Worm (Caenorhabditis elegans) whole organism, late embryonic: Measurements from ENCODE around the gene srh-209.

Experiments used
- C08G9.2 ChIP-seq: sonication (generic microtip); optimal IDR thresholded peaks from 2 replicates; lab custom pipeline; 2016; ENCODE audit warnings: mild to moderate bottlenecking, missing genetic modification characterization, moderate library complexity, missing compliant biosample characterization
- F13H6.1 ChIP-seq: sonication (generic microtip); optimal IDR thresholded peaks from 2 replicates; lab custom pipeline; 2016; ENCODE audit warnings: missing genetic modification characterization, missing compliant biosample characterization
- K02D7.2 ChIP-seq: sonication (generic microtip); optimal IDR thresholded peaks from 2 replicates; lab custom pipeline; 2017; ENCODE audit warnings: mild to moderate bottlenecking, missing genetic modification characterization, missing compliant biosample characterization
- T23F11.4 ChIP-seq: fragments of 200-800 bp; sonication (Bioruptor generic); optimal IDR thresholded peaks from 2 replicates; lab custom pipeline; 2018; ENCODE audit warnings: mild to moderate bottlenecking, missing genetic modification characterization, missing compliant biosample characterization
- ahr-1 ChIP-seq: sonication (generic microtip); optimal IDR thresholded peaks from 2 replicates; lab custom pipeline; 2016; ENCODE audit warnings: missing genetic modification characterization, missing compliant biosample characterization
- ceh-2 ChIP-seq: sonication (generic microtip); optimal IDR thresholded peaks from 2 replicates; lab custom pipeline; 2016; ENCODE audit warnings: missing genotype, missing genetic modification characterization, missing compliant biosample characterization
- ceh-22 ChIP-seq: sonication (generic microtip); optimal IDR thresholded peaks from 2 replicates; lab custom pipeline; 2017; ENCODE audit warnings: missing biosample characterization, missing genetic modification characterization
- ceh-30 ChIP-seq: fragments of 150-350 bp; optimal IDR thresholded peaks from 2 replicates; lab custom pipeline; 2014; ENCODE audit warnings: missing biosample characterization, missing genetic modification characterization
- ceh-34 ChIP-seq: sonication (generic microtip); optimal IDR thresholded peaks from 2 replicates; lab custom pipeline; 2016; ENCODE audit warnings: mild to moderate bottlenecking, missing genetic modification characterization, missing compliant biosample characterization
- ceh-48 ChIP-seq: sonication (generic microtip); optimal IDR thresholded peaks from 2 replicates; lab custom pipeline; 2016; ENCODE audit warnings: missing genetic modification characterization, inconsistent platforms, missing compliant biosample characterization
- ceh-9 ChIP-seq: sonication (generic microtip); optimal IDR thresholded peaks from 2 replicates; lab custom pipeline; 2016; ENCODE audit warnings: mild to moderate bottlenecking, missing genetic modification characterization, inconsistent platforms, missing compliant biosample characterization
- che-1 ChIP-seq: sonication (generic microtip); optimal IDR thresholded peaks from 2 replicates; lab custom pipeline; 2016; ENCODE audit warnings: mild to moderate bottlenecking, missing genetic modification characterization, missing compliant biosample characterization
- dve-1 ChIP-seq: sonication (generic microtip); optimal IDR thresholded peaks from 2 replicates; lab custom pipeline; 2017; ENCODE audit warnings: antibody characterized with exemption, mild to moderate bottlenecking, missing genetic modification characterization, missing compliant biosample characterization
- elt-2 ChIP-seq: sonication (generic microtip); optimal IDR thresholded peaks from 2 replicates; lab custom pipeline; 2016; ENCODE audit warnings: missing genetic modification reagents, missing genetic modification characterization, missing compliant biosample characterization
- elt-4 ChIP-seq: sonication (generic microtip); optimal IDR thresholded peaks from 2 replicates; lab custom pipeline; 2016; ENCODE audit warnings: missing genetic modification characterization, missing compliant biosample characterization
- ets-4 ChIP-seq: sonication (generic microtip); optimal IDR thresholded peaks from 2 replicates; lab custom pipeline; 2016; ENCODE audit warnings: missing genetic modification characterization, missing compliant biosample characterization
- eyg-1 ChIP-seq: sonication (generic microtip); optimal IDR thresholded peaks from 2 replicates; lab custom pipeline; 2016; ENCODE audit warnings: missing genotype, missing genetic modification characterization, missing compliant biosample characterization
- fkh-6 ChIP-seq: sonication (generic microtip); optimal IDR thresholded peaks from 2 replicates; lab custom pipeline; 2016; ENCODE audit warnings: missing genetic modification characterization, missing compliant biosample characterization
- gmeb-2 ChIP-seq: sonication (generic microtip); optimal IDR thresholded peaks from 2 replicates; lab custom pipeline; 2016; ENCODE audit warnings: missing genetic modification characterization, inconsistent platforms, missing compliant biosample characterization
- hlh-13 ChIP-seq: fragments of 200-800 bp; sonication (Bioruptor generic); optimal IDR thresholded peaks from 2 replicates; lab custom pipeline; 2018; ENCODE audit warnings: mild to moderate bottlenecking, missing genetic modification characterization, missing compliant biosample characterization
- hlh-15 ChIP-seq: sonication (generic microtip); optimal IDR thresholded peaks from 2 replicates; lab custom pipeline; 2016; ENCODE audit warnings: missing genetic modification characterization, missing compliant biosample characterization
- hlh-30 ChIP-seq: sonication (generic microtip); optimal IDR thresholded peaks from 2 replicates; lab custom pipeline; 2017; ENCODE audit warnings: antibody characterized with exemption, missing genetic modification characterization, missing compliant biosample characterization; ENCODE audit not compliant: insufficient read depth
- hlh-6 ChIP-seq: sonication (generic microtip); optimal IDR thresholded peaks from 2 replicates; lab custom pipeline; 2016; ENCODE audit warnings: missing genotype, missing genetic modification characterization, missing compliant biosample characterization
- hlh-8 ChIP-seq: sonication (generic microtip); optimal IDR thresholded peaks from 2 replicates; lab custom pipeline; 2016; ENCODE audit warnings: missing genotype, missing genetic modification characterization, missing compliant biosample characterization
- lin-11 ChIP-seq: fragments of 200-800 bp; sonication (Bioruptor generic); optimal IDR thresholded peaks from 2 replicates; lab custom pipeline; 2018; ENCODE audit warnings: mild to moderate bottlenecking, missing genetic modification characterization, missing compliant biosample characterization
- nhr-11 ChIP-seq: fragments of 150-350 bp; optimal IDR thresholded peaks from 2 replicates; lab custom pipeline; 2014; ENCODE audit warnings: missing biosample characterization, missing genetic modification characterization
- nhr-232 ChIP-seq: sonication (generic microtip); optimal IDR thresholded peaks from 2 replicates; lab custom pipeline; 2016; ENCODE audit warnings: missing genetic modification characterization, missing compliant biosample characterization
- npax-4 ChIP-seq: sonication (generic microtip); optimal IDR thresholded peaks from 2 replicates; lab custom pipeline; 2016; ENCODE audit warnings: missing genetic modification characterization, missing compliant biosample characterization
- odd-2 ChIP-seq: sonication (generic microtip); optimal IDR thresholded peaks from 2 replicates; lab custom pipeline; 2017; ENCODE audit warnings: antibody characterized with exemption, mild to moderate bottlenecking, missing genetic modification characterization, missing compliant biosample characterization
- pha-2 ChIP-seq: sonication (generic microtip); optimal IDR thresholded peaks from 2 replicates; lab custom pipeline; 2017; ENCODE audit warnings: mild to moderate bottlenecking, missing genetic modification characterization, missing compliant biosample characterization
- pha-4 ChIP-seq: fragments of 150-350 bp; optimal IDR thresholded peaks from 2 replicates; lab custom pipeline; 2018; ENCODE audit warnings: missing biosample characterization, missing genetic modification reagents, missing genetic modification characterization
- sox-4 ChIP-seq: sonication (generic microtip); optimal IDR thresholded peaks from 2 replicates; lab custom pipeline; 2017; ENCODE audit warnings: mild to moderate bottlenecking, missing genetic modification characterization, inconsistent platforms, missing compliant biosample characterization
- tbx-2 ChIP-seq: sonication (generic microtip); optimal IDR thresholded peaks from 2 replicates; lab custom pipeline; 2016; ENCODE audit warnings: missing genetic modification characterization, missing compliant biosample characterization
- ttx-3 ChIP-seq: sonication (generic microtip); optimal IDR thresholded peaks from 2 replicates; lab custom pipeline; 2016; ENCODE audit warnings: missing genetic modification reagents, missing genetic modification characterization, missing compliant biosample characterization
- unc-42 ChIP-seq: sonication (generic microtip); optimal IDR thresholded peaks from 2 replicates; lab custom pipeline; 2016; ENCODE audit warnings: missing genotype, missing genetic modification characterization, missing compliant biosample characterization
- unc-55 ChIP-seq: sonication (generic microtip); optimal IDR thresholded peaks from 2 replicates; lab custom pipeline; 2017; ENCODE audit warnings: missing biosample characterization, missing genetic modification reagents, missing genetic modification characterization
- unc-86 ChIP-seq: sonication (generic microtip); optimal IDR thresholded peaks from 2 replicates; lab custom pipeline; 2016; ENCODE audit warnings: missing genetic modification characterization, missing compliant biosample characterization
- zip-5 ChIP-seq: sonication (generic microtip); optimal IDR thresholded peaks from 2 replicates; lab custom pipeline; 2016; ENCODE audit warnings: missing genetic modification characterization, missing compliant biosample characterization

srh-209 gene

ce11 chrV:18364558-18364957, 40.1 kb downstream of the srh-209 start, which contains the start of gene C08E8.9:
TSS of gene C08E8.9 (plus strand) at chrV:18364858.
- TF ChIP-seq K02D7.2 (tag; lab: Kevin White, UChicago) = no peak
- TF ChIP-seq ceh-22 (tag; lab: Kevin White, UChicago) = no peak
- no peak for TF ChIP-seq hlh-6 (tag; lab: Kevin White, UChicago)
- no peak for TF ChIP-seq hlh-15 (tag; lab: Kevin White, UChicago)
- TF ChIP-seq che-1 (tag; lab: Kevin White, UChicago) = no peak
- no peak for TF ChIP-seq odd-2 (tag; lab: Kevin White, UChicago)
- TF ChIP-seq unc-42 (tag; lab: Kevin White, UChicago) = no peak
- TF ChIP-seq tbx-2 (tag; lab: Kevin White, UChicago) = no peak
- no peak for TF ChIP-seq ceh-30 (tag; lab: Kevin White, UChicago)
- TF ChIP-seq ceh-9 (tag; lab: Kevin White, UChicago) = no peak
- TF ChIP-seq hlh-8 (tag; lab: Kevin White, UChicago) = no peak
- TF ChIP-seq pha-4 (tag; lab: Kevin White, UChicago) = no peak
- TF ChIP-seq C08G9.2 (tag; lab: Kevin White, UChicago) = no peak
- TF ChIP-seq, all 69 proteins: peak for 0

- TF ChIP-seq ttx-3 (tag; lab: Kevin White, UChicago) = no peak
- no peak for TF ChIP-seq elt-4
- no peak for TF ChIP-seq nhr-232 (tag; lab: Kevin White, UChicago)
Observed at ce11 chrV:18362402-18362801, 42.3 kb downstream of the srh-209 start, which contains the start of gene C08E8.1. TSS of gene C08E8.1 (minus strand) at chrV:18362502.

ce11 chrV:18359888-18360287, 44.8 kb downstream of the srh-209 start, which contains the start of gene C08E8.5:
TSS of gene C08E8.5 (minus strand) at chrV:18359988.
- TF ChIP-seq T23F11.4 (no peak), nhr-232 (tag; lab: Kevin White, UChicago) (no peak), ceh-34 (tag; lab: Kevin White, UChicago) (no peak), ahr-1 (no peak), zip-5 (tag; lab: Kevin White, UChicago) (no peak), eyg-1 (no peak), lin-11 (tag; lab: Kevin White, UChicago) (no peak), ets-4 (no peak), elt-2 (tag; lab: Kevin White, UChicago) (no peak), ceh-48 (tag; lab: Kevin White, UChicago) (no peak), gmeb-2 (tag; lab: Kevin White, UChicago) (no peak), unc-55 (GFP tag; lab: Kevin White, UChicago) (no peak), nhr-11 (tag; lab: Kevin White, UChicago) (no peak), hlh-8 (tag; lab: Kevin White, UChicago) (no peak), unc-86 (no peak), sox-4 (tag; lab: Kevin White, UChicago) (no peak), fkh-6 (no peak), tbx-2 (tag; lab: Kevin White, UChicago) (no peak), ceh-9 (tag; lab: Kevin White, UChicago) (no peak), npax-4 (tag; lab: Kevin White, UChicago) (no peak)

DNA sequence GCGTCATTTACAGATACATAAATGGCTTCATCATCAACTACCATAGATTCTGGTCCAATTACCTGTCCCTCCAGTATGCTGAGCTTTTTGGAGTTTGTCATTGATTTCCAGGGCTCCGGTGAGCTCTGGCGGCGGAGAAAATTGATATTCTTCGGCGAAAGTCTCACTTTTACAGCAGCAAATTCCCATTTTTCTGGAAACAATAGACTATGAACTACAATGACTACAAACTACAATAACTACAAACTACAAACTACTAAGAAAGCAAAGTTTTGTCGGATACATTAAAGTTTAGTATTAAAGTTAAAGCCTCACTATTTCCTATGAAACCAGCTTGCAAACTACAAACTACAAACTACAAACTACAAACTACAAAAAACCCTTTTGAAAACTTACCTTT, 48.9 kb downstream of the srh-209 start, which contains the start of gene C08E8.2:
Gene C08E8.2, minus strand, starts transcription at position 101 of the 400 bp plus-strand sequence.
- TF ChIP-seq ceh-2 (tag; lab: Kevin White, UChicago) = no peak
- TF ChIP-seq hlh-8 (tag; lab: Kevin White, UChicago) = no peak
- no peak for TF ChIP-seq lin-11 (tag; lab: Kevin White, UChicago)
- TF ChIP-seq hlh-6 (tag; lab: Kevin White, UChicago) = no peak
- TF ChIP-seq hlh-15 (tag; lab: Kevin White, UChicago) = no peak
- no peak for TF ChIP-seq ets-4
- TF ChIP-seq hlh-13 (GFP tag; lab: Kevin White, UChicago) = no peak
- TF ChIP-seq pha-4 (tag; lab: Kevin White, UChicago) = no peak
- TF ChIP-seq dve-1 (tag; lab: Kevin White, UChicago) = no peak
- TF ChIP-seq pha-2 (tag; lab: Kevin White, UChicago) = no peak
- no peak for TF ChIP-seq T23F11.4
- no peak for TF ChIP-seq gmeb-2 (tag; lab: Kevin White, UChicago)
- TF ChIP-seq hlh-30 (tag; lab: Kevin White, UChicago) = no peak
- no peak for TF ChIP-seq F13H6.1
- TF ChIP-seq, all 69 proteins: peak for 0
